Worm (Caenorhabditis elegans): ENCODE measurements around the gene ZC239.21.

ZC239.21 gene

DNA sequence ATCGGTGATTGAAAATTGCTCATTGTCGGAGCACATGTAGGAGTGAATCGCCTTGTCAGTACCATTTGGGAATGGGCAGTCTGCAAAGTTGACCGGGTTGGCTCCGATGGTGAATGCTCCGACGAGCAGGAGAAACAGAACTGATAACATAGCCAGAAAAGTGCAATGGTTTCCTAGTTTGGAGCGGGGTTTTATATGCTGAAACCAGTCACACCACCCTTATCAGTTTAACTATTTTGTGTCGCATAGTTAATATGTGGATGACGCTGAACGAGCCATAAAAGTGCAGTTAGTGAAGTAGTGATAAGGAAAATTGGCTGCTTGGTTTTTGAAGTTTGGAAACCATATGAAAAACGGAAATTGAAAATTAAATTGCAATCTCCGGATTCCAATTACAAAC, 39.1 kb downstream of the ZC239.21 start, which contains the start of gene C17F4.7 (continued):
- TF ChIP-seq nhr-48 (tag; optimal IDR thresholded peaks at IDR 0.05) (peak; percentile 37), daf-16 (GFP tag; optimal IDR thresholded peaks at IDR 0.05) (no peak), daf-16 (tag; optimal IDR thresholded peaks at IDR 0.05) (peak; percentile 77), lin-13 (GFP tag; optimal IDR thresholded peaks at IDR 0.05) (no peak), aha-1 (tag) (peak; percentile 62), mes-2 (tag; optimal IDR thresholded peaks at IDR 0.05; ENCODE audit: poor library complexity, severe bottlenecking) (peak; percentile 14), nhr-237 (tag; optimal IDR thresholded peaks at IDR 0.05) (no peak), spr-1 (tag; optimal IDR thresholded peaks at IDR 0.05) (no peak), mdl-1 (tag; optimal IDR thresholded peaks at IDR 0.05) (no peak), ceh-20 (GFP tag; IDR thresholded peaks at IDR 0.05) (no peak), unc-62 (GFP tag; optimal IDR thresholded peaks at IDR 0.05 in 1 of 2) (peak in 1 of 2 experiments; percentile 80), unc-62 (tag; optimal IDR thresholded peaks at IDR 0.05) (no peak), jun-1 (tag; optimal IDR thresholded peaks at IDR 0.05) (peak; percentile 12), F10B5.3 (tag; optimal IDR thresholded peaks at IDR 0.05) (no peak), lin-38 (GFP tag; IDR thresholded peaks at IDR 0.05) (0 out of 2 replicates have a peak, but pooled peaks have one; percentile 12), hif-1 (tag; optimal IDR thresholded peaks at IDR 0.05) (no peak), ctbp-1 (GFP tag; IDR thresholded peaks at IDR 0.05) (no peak), zip-2 (tag; optimal IDR thresholded peaks at IDR 0.05) (no peak), rbr-2 (tag; optimal IDR thresholded peaks at IDR 0.05) (no peak), cey-2 (tag; optimal IDR thresholded peaks at IDR 0.05; ENCODE audit: borderline replicate concordance, insufficient read depth) (no peak), nhr-10 (tag; optimal IDR thresholded peaks at IDR 0.05) (no peak), nhr-11 (tag; optimal IDR thresholded peaks at IDR 0.05) (no peak), nhr-41 (GFP tag; IDR thresholded peaks at IDR 0.05) (no peak), fkh-10 (GFP tag; optimal IDR thresholded peaks at IDR 0.05) (no peak), duxl-1 (tag; optimal IDR thresholded peaks at IDR 0.05; ENCODE audit: poor library complexity) (no peak), madf-9 (GFP tag; conservative IDR thresholded peaks at IDR 0.05) (no peak), hlh-11 (tag; optimal IDR thresholded peaks at IDR 0.05) (peak; percentile 84), zfp-3 (GFP tag; conservative IDR thresholded peaks at IDR 0.05) (no peak)

DNA sequence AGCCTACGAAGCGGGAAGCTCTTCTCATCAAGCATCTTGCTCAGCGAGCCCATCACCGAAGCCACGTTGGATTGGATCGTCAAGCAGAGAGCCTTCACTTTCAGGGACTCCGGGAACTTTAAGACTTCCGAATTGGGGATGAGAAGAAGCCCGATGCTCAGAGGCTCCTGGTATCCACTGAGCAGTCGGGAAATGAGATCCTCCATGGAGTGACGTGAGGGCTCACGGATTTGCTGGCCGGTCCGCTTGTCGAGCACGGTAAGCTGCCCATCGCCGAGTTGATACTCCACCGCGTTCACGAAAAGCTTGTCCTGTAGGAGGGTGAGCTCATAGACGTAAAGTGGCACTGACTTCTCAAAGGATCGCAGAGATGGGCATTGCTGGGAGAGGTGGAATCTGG, 40.8 kb downstream of the ZC239.21 start:
- TF ChIP-seq F44E2.7 (GFP tag; IDR thresholded peaks at IDR 0.05): no peak
- peak; percentile 58; the same call in 1 of the 2 replicates for TF ChIP-seq set-16 (GFP tag; IDR thresholded peaks at IDR 0.05)
- TF ChIP-seq ceh-28 (tag; optimal IDR thresholded peaks at IDR 0.05): no peak

DNA sequence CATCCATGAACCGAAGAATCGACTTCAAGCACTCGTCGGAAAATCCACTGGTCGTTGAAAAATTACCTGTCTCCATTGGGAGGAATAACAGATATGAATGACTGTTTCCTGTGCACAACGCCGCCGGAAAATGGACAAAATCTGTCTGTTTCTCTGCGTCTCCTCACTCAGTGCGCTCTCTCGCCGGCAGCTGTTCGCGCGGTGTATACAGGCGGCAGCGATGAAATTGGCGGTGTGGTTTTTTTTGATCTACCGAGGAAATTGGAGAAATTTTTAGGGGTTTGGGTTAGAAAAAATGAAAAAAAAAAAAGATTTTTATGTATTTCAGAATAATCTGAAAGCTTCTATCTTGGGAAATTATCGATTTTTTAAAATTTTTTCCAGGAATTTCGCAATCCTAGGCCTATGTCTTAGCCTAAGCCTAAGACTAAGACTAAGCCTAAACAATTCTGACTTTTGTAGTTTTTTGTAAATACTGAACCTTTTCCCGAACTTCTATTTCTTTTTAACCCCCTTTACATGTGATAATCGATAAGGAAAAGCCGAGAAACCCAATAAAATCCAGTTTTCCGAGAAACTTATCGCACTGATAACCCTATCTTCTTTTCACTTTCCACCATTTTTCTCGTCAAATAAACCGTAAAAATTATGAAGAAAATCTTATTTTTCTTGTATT, 41.4 kb downstream of the ZC239.21 start, which contains the start of the genes fbxc-50 and C17F4.2:
fbxc-50 (minus strand) TSS at position 81 of the 676 bp plus-strand sequence.
C17F4.2 (plus strand) TSS at position 626 of the 676 bp plus-strand sequence.
- TF ChIP-seq zfp-2 (tag; optimal IDR thresholded peaks at IDR 0.05) (no peak), hlh-11 (tag; optimal IDR thresholded peaks at IDR 0.05) (no peak), unc-62 (GFP tag; optimal IDR thresholded peaks at IDR 0.05 in 1 of 2) (no peak), unc-62 (tag; optimal IDR thresholded peaks at IDR 0.05) (no peak), unc-130 (GFP tag; optimal IDR thresholded peaks at IDR 0.05) (no peak), ctbp-1 (GFP tag; IDR thresholded peaks at IDR 0.05) (no peak), ama-1 (optimal IDR thresholded peaks at IDR 0.05) (no peak), Y48G9A.11 (GFP tag; IDR thresholded peaks at IDR 0.05) (no peak), spr-3 (GFP tag; optimal IDR thresholded peaks at IDR 0.05) (no peak), ceh-32 (tag; optimal IDR thresholded peaks at IDR 0.05; ENCODE audit: poor library complexity) (no peak), ZK337.2 (GFP tag; IDR thresholded peaks at IDR 0.05) (no peak), daf-12 (tag; optimal IDR thresholded peaks at IDR 0.05) (no peak), lsy-2 (tag; optimal IDR thresholded peaks at IDR 0.05) (no peak), nhr-102 (tag; optimal IDR thresholded peaks at IDR 0.05) (no peak), F37D6.2 (tag; optimal IDR thresholded peaks at IDR 0.05) (no peak), duxl-1 (tag; optimal IDR thresholded peaks at IDR 0.05; ENCODE audit: poor library complexity) (no peak), egl-27 (tag; optimal IDR thresholded peaks at IDR 0.05) (no peak), egl-43 (GFP tag; IDR thresholded peaks at IDR 0.05) (no peak), dmd-9 (GFP tag; IDR thresholded peaks at IDR 0.05) (no peak)

Measured in whole organism, L4 larva.